Fruit fly (Drosophila melanogaster) whole organism, embryonic: ENCODE results near the gene SerRS-m.

ENCODE experiments used
- B-H2 ChIP-seq: fragments of 200-800 bp; sonication (Bioruptor generic); optimal IDR thresholded peaks from 2 replicates; lab custom pipeline; 2018; ENCODE audit warnings: missing biosample characterization, mild to moderate bottlenecking, missing genetic modification characterization
- CG12659 ChIP-seq: fragments of 200-800 bp; sonication (Bioruptor generic); optimal IDR thresholded peaks from 3 replicates; lab custom pipeline; 2017; ENCODE audit warnings: mild to moderate bottlenecking, missing biosample characterization, missing genetic modification reagents, missing genetic modification characterization
- CG13287 ChIP-seq: fragments of 200-800 bp; sonication (Bioruptor generic); IDR thresholded peaks from 2 replicates; pipeline ENCODE4 v1.3.6; 2022; ENCODE audit warnings: missing biosample characterization, missing genetic modification characterization; ENCODE audit not compliant: partially characterized antibody
- CG13894 ChIP-seq: fragments of 200-800 bp; sonication (Bioruptor generic); optimal IDR thresholded peaks from 3 replicates; lab custom pipeline; 2018; ENCODE audit warnings: missing biosample characterization, mild to moderate bottlenecking, missing genetic modification characterization, moderate library complexity
- CG14860 ChIP-seq: fragments of 200-800 bp; sonication (Bioruptor generic); IDR thresholded peaks from 3 replicates; pipeline ENCODE4 v1.3.6; 2022; ENCODE audit warnings: missing biosample characterization, missing genetic modification characterization; ENCODE audit not compliant: partially characterized antibody
- CG17186 ChIP-seq: fragments of 200-800 bp; sonication (Bioruptor generic); optimal IDR thresholded peaks from 3 replicates; lab custom pipeline; 2017; ENCODE audit warnings: missing biosample characterization, missing genetic modification reagents, missing genetic modification characterization
- CG17359 ChIP-seq: fragments of 200-800 bp; sonication (Bioruptor generic); optimal IDR thresholded peaks from 3 replicates; lab custom pipeline; 2018; ENCODE audit warnings: missing biosample characterization, mild to moderate bottlenecking, missing genetic modification characterization, moderate library complexity
- CG2116 ChIP-seq: fragments of 200-800 bp; sonication (Bioruptor generic); optimal IDR thresholded peaks from 3 replicates; lab custom pipeline; 2018; ENCODE audit warnings: missing biosample characterization, mild to moderate bottlenecking, missing genetic modification characterization
- CG2712 ChIP-seq: fragments of 200-800 bp; optimal IDR thresholded peaks from 3 replicates; lab custom pipeline; 2019; ENCODE audit warnings: missing biosample characterization, mild to moderate bottlenecking, missing genetic modification characterization, moderate library complexity
- CG42726 ChIP-seq: fragments of 200-800 bp; sonication (Bioruptor generic); IDR thresholded peaks from 2 replicates; pipeline ENCODE4 v1.3.6; 2022; ENCODE audit warnings: missing biosample characterization, missing genetic modification characterization; ENCODE audit not compliant: partially characterized antibody
- CG4424 ChIP-seq: fragments of 200-800 bp; sonication (Bioruptor generic); optimal IDR thresholded peaks from 3 replicates; lab custom pipeline; 2016; ENCODE audit warnings: missing biosample characterization, missing genetic modification characterization
- CG6791 ChIP-seq: fragments of 200-800 bp; sonication (Bioruptor generic); IDR thresholded peaks from 3 replicates; pipeline ENCODE4 v1.3.6; 2022; ENCODE audit warnings: missing biosample characterization, missing genetic modification characterization; ENCODE audit not compliant: partially characterized antibody
- CrebB ChIP-seq: fragments of 200-800 bp; sonication (Bioruptor generic); optimal IDR thresholded peaks from 3 replicates; lab custom pipeline; 2018; ENCODE audit warnings: missing biosample characterization, mild to moderate bottlenecking, missing genetic modification characterization
- Dbx ChIP-seq: fragments of 200-800 bp; sonication (Bioruptor generic); IDR thresholded peaks from 3 replicates; pipeline ENCODE4 v1.3.6; 2022; ENCODE audit warnings: missing biosample characterization, missing genetic modification characterization
- Doc3 ChIP-seq: fragments of 200-800 bp; sonication (Bioruptor generic); IDR thresholded peaks from 3 replicates; pipeline ENCODE4 v1.3.6; 2022; ENCODE audit warnings: missing biosample characterization, missing genetic modification characterization; ENCODE audit not compliant: partially characterized antibody
- Dp ChIP-seq: fragments of 200-800 bp; sonication (Bioruptor generic); optimal IDR thresholded peaks from 2 replicates; lab custom pipeline; 2018; ENCODE audit warnings: missing biosample characterization, mild to moderate bottlenecking, missing genetic modification characterization, moderate library complexity
- E2f2 ChIP-seq: fragments of 200-800 bp; sonication (Bioruptor generic); IDR thresholded peaks from 2 replicates; pipeline ENCODE4 v1.3.6; 2022; ENCODE audit warnings: missing biosample characterization, missing genetic modification characterization
- H15 ChIP-seq: fragments of 200-800 bp; sonication (Bioruptor generic); IDR thresholded peaks from 3 replicates; pipeline ENCODE4 v1.3.6; 2022; ENCODE audit warnings: missing biosample characterization, missing genetic modification characterization
- HmgZ ChIP-seq: fragments of 200-800 bp; sonication (Bioruptor generic); optimal IDR thresholded peaks from 2 replicates; lab custom pipeline; 2018; ENCODE audit warnings: missing biosample characterization, mild to moderate bottlenecking, missing genetic modification characterization
- MBD-R2 ChIP-seq: fragments of 200-800 bp; sonication (Bioruptor generic); IDR thresholded peaks from 2 replicates; pipeline ENCODE4 v1.3.6; 2022; ENCODE audit warnings: missing biosample characterization, missing genetic modification characterization
- Mes4 ChIP-seq: fragments of 200-800 bp; sonication (Bioruptor generic); optimal IDR thresholded peaks from 2 replicates; lab custom pipeline; 2016; ENCODE audit warnings: missing biosample characterization, missing genetic modification characterization
- Optix ChIP-seq: fragments of 200-800 bp; sonication (Bioruptor generic); IDR thresholded peaks from 3 replicates; pipeline ENCODE4 v1.3.6; 2022; ENCODE audit warnings: missing biosample characterization, missing genetic modification characterization
- PHDP ChIP-seq: fragments of 200-800 bp; sonication (Bioruptor generic); optimal IDR thresholded peaks from 3 replicates; lab custom pipeline; 2018; ENCODE audit warnings: missing biosample characterization, mild to moderate bottlenecking, missing genetic modification characterization, moderate library complexity
- Scr ChIP-seq: fragments of 200-800 bp; sonication (Bioruptor generic); IDR thresholded peaks from 2 replicates; pipeline ENCODE4 v1.3.6; 2022; ENCODE audit warnings: missing biosample characterization, missing genetic modification characterization; ENCODE audit not compliant: partially characterized antibody
- Sin3A ChIP-seq: fragments of >200 bp; optimal IDR thresholded peaks from 2 replicates; lab custom pipeline; 2018
- Six4 ChIP-seq: fragments of 200-800 bp; sonication (Bioruptor generic); optimal IDR thresholded peaks from 2 replicates; lab custom pipeline; 2016; ENCODE audit warnings: missing biosample characterization, missing genetic modification characterization
- YL-1 ChIP-seq: fragments of 200-800 bp; sonication (Bioruptor generic); optimal IDR thresholded peaks from 3 replicates; lab custom pipeline; 2017; ENCODE audit warnings: missing biosample characterization, mild to moderate bottlenecking, missing genetic modification characterization
- ato ChIP-seq: fragments of 200-800 bp; sonication (Bioruptor generic); IDR thresholded peaks from 2 replicates; pipeline ENCODE4 v1.3.6; 2022; ENCODE audit warnings: missing biosample characterization, missing genetic modification characterization; ENCODE audit not compliant: partially characterized antibody
- bbx ChIP-seq: fragments of 200-800 bp; sonication (Bioruptor generic); IDR thresholded peaks from 2 replicates; pipeline ENCODE4 v1.3.6; 2022; ENCODE audit warnings: missing biosample characterization, missing genetic modification characterization; ENCODE audit not compliant: partially characterized antibody
- croc ChIP-seq: fragments of 200-800 bp; sonication (Bioruptor generic); conservative IDR thresholded peaks from 3 replicates; pipeline ENCODE4 v1.3.6; 2022; ENCODE audit warnings: missing biosample characterization, missing genetic modification characterization
- da ChIP-seq: fragments of 200-800 bp; sonication (Bioruptor generic); optimal IDR thresholded peaks from 2 replicates; lab custom pipeline; 2016; ENCODE audit warnings: missing biosample characterization, missing genetic modification characterization
- disco-r ChIP-seq: fragments of 200-800 bp; sonication (Bioruptor generic); optimal IDR thresholded peaks from 2 replicates; lab custom pipeline; 2016; ENCODE audit warnings: missing biosample characterization, missing genetic modification characterization
- dysf ChIP-seq: fragments of 200-800 bp; sonication (Bioruptor generic); IDR thresholded peaks from 3 replicates; pipeline ENCODE4 v1.3.6; 2022; ENCODE audit warnings: missing biosample characterization, missing genetic modification characterization
- emc ChIP-seq: fragments of 200-800 bp; sonication (Bioruptor generic); optimal IDR thresholded peaks from 2 replicates; lab custom pipeline; 2016; ENCODE audit warnings: missing biosample characterization, missing genetic modification characterization
- en ChIP-seq: fragments of 200-800 bp; sonication (Bioruptor generic); optimal IDR thresholded peaks from 2 replicates; lab custom pipeline; 2016; ENCODE audit warnings: missing biosample characterization, missing genetic modification characterization
- gcm2 ChIP-seq: fragments of 200-800 bp; sonication (Bioruptor generic); optimal IDR thresholded peaks from 2 replicates; lab custom pipeline; 2016; ENCODE audit warnings: missing biosample characterization, missing genetic modification characterization
- inv ChIP-seq: fragments of 200-800 bp; sonication (Bioruptor generic); IDR thresholded peaks from 2 replicates; pipeline ENCODE4 v1.3.6; 2022; ENCODE audit warnings: missing biosample characterization, missing genetic modification characterization; ENCODE audit not compliant: partially characterized antibody
- knrl ChIP-seq: fragments of 200-800 bp; sonication (Bioruptor generic); IDR thresholded peaks from 3 replicates; pipeline ENCODE4 v1.3.6; 2022; ENCODE audit warnings: missing biosample characterization, missing genetic modification characterization; ENCODE audit not compliant: partially characterized antibody
- mld ChIP-seq: fragments of 200-800 bp; sonication (Bioruptor generic); IDR thresholded peaks from 3 replicates; pipeline ENCODE4 v1.3.6; 2022; ENCODE audit warnings: missing biosample characterization, missing genetic modification characterization; ENCODE audit not compliant: partially characterized antibody
- onecut ChIP-seq: fragments of 200-800 bp; sonication (Bioruptor generic); IDR thresholded peaks from 2 replicates; pipeline ENCODE4 v1.3.6; 2022; ENCODE audit warnings: missing biosample characterization, missing genetic modification characterization
- salm ChIP-seq: fragments of 200-800 bp; sonication (Bioruptor generic); optimal IDR thresholded peaks from 2 replicates; lab custom pipeline; 2018; ENCODE audit warnings: missing biosample characterization, mild to moderate bottlenecking, missing genetic modification characterization
- so ChIP-seq: fragments of 200-800 bp; sonication (Bioruptor generic); IDR thresholded peaks from 3 replicates; pipeline ENCODE4 v1.3.6; 2022; ENCODE audit warnings: missing biosample characterization, missing genetic modification characterization
- trem ChIP-seq: fragments of 200-800 bp; optimal IDR thresholded peaks from 3 replicates; lab custom pipeline; 2019; ENCODE audit warnings: missing biosample characterization, mild to moderate bottlenecking, missing genetic modification characterization, moderate library complexity
- twi ChIP-seq: fragments of 200-800 bp; optimal IDR thresholded peaks from 2 replicates; lab custom pipeline; 2019; ENCODE audit warnings: missing biosample characterization, mild to moderate bottlenecking, missing genetic modification characterization, moderate library complexity
- vfl ChIP-seq: fragments of 200-800 bp; sonication (Bioruptor generic); optimal IDR thresholded peaks from 2 replicates; lab custom pipeline; 2016; ENCODE audit warnings: missing biosample characterization, missing genetic modification characterization
- vnd ChIP-seq: fragments of 200-800 bp; sonication (Bioruptor generic); IDR thresholded peaks from 3 replicates; pipeline ENCODE4 v1.3.6; 2022; ENCODE audit warnings: missing biosample characterization, missing genetic modification characterization; ENCODE audit not compliant: partially characterized antibody
- vvl ChIP-seq: fragments of 200-800 bp; sonication (Bioruptor generic); IDR thresholded peaks from 2 replicates; pipeline ENCODE4 v1.3.6; 2022; ENCODE audit warnings: missing biosample characterization, missing genetic modification characterization
- zen2 ChIP-seq: fragments of 200-800 bp; sonication (Bioruptor generic); IDR thresholded peaks from 3 replicates; pipeline ENCODE4 v1.3.6; 2022; ENCODE audit warnings: missing biosample characterization, missing genetic modification characterization; ENCODE audit not compliant: partially characterized antibody
- zf30C ChIP-seq: fragments of 200-800 bp; sonication (Bioruptor generic); optimal IDR thresholded peaks from 3 replicates; lab custom pipeline; 2018; ENCODE audit warnings: missing biosample characterization, mild to moderate bottlenecking, missing genetic modification characterization

Gene SerRS-m

dm6 chr3R:15346018-15346383, 5.5 kb downstream of the SerRS-m start, which contains the start of the genes Surf4 and CG31301 (continued):
- TF ChIP-seq Sin3A (lab: Kevin White, UChicago) (peak; percentile 39), E2f2 (GFP tag; lab: Robert Waterston, UW) (0 out of 2 replicates have a peak, but pooled peaks have one; percentile 33), ato (GFP tag; lab: Robert Waterston, UW) (peak; percentile 85), CrebB (no peak), so (no peak), Six4 (GFP tag; lab: Kevin White, UChicago) (no peak), twi (tag; lab: Kevin White, UChicago) (peak; percentile 26), CG4424 (GFP tag; lab: Kevin White, UChicago) (no peak), croc (GFP tag; lab: Robert Waterston, UW) (no peak), MBD-R2 (GFP tag; lab: Robert Waterston, UW) (peak; percentile 80), disco-r (GFP tag; lab: Kevin White, UChicago) (no peak), PHDP (tag; lab: Kevin White, UChicago) (peak; percentile 7), CG14860 (GFP tag; lab: Robert Waterston, UW) (peak; percentile 68; the same call in 2 of the 3 replicates), gcm2 (GFP tag; lab: Kevin White, UChicago) (no peak), CG17186 (peak; percentile 17), vfl (GFP tag; lab: Kevin White, UChicago) (no peak), CG42726 (GFP tag; lab: Robert Waterston, UW) (peak; percentile 29; the same call in 1 of the 2 replicates), Doc3 (GFP tag; lab: Robert Waterston, UW) (peak; percentile 53; the same call in 2 of the 3 replicates), B-H2 (GFP tag; lab: Kevin White, UChicago) (peak; percentile 10), inv (GFP tag; lab: Robert Waterston, UW) (peak; percentile 49), zf30C (peak; percentile 30), zen2 (peak; percentile 77), vnd (GFP tag; lab: Robert Waterston, UW) (peak; percentile 57; the same call in 2 of the 3 replicates), mld (peak; percentile 72; the same call in 1 of the 3 replicates), da (GFP tag; lab: Kevin White, UChicago) (no peak), HmgZ (peak; percentile 2), dysf (GFP tag; lab: Robert Waterston, UW) (no peak), Dp (GFP tag; lab: Kevin White, UChicago) (peak; percentile 35), YL-1 (peak; percentile 61), onecut (0 out of 2 replicates have a peak, but pooled peaks have one; percentile 10), salm (tag; lab: Kevin White, UChicago) (no peak), H15 (GFP tag; lab: Robert Waterston, UW) (no peak), Mes4 (GFP tag; lab: Kevin White, UChicago) (no peak), Dbx (no peak), knrl (GFP tag; lab: Robert Waterston, UW) (peak; percentile 51; the same call in 2 of the 3 replicates), en (no peak), CG13287 (GFP tag; lab: Robert Waterston, UW) (peak; percentile 71), CG12659 (peak; percentile 34), CG13894 (tag; lab: Kevin White, UChicago) (peak; percentile 6), emc (GFP tag; lab: Kevin White, UChicago) (no peak), CG2712 (tag; lab: Kevin White, UChicago) (peak; percentile 9), CG2116 (GFP tag; lab: Kevin White, UChicago) (peak; percentile 91), Scr (GFP tag; lab: Robert Waterston, UW) (peak; percentile 68; the same call in 1 of the 2 replicates), vvl (GFP tag; lab: Robert Waterston, UW) (0 out of 2 replicates have a peak, but pooled peaks have one; percentile 29), Optix (GFP tag; lab: Robert Waterston, UW) (no peak), CG6791 (GFP tag; lab: Robert Waterston, UW) (peak; percentile 90), CG17359 (tag; lab: Kevin White, UChicago) (peak; percentile 6), trem (peak; percentile 29), bbx (peak; percentile 85)
